Fruit fly (Drosophila melanogaster): ENCODE data around the gene Mical.

DNA sequence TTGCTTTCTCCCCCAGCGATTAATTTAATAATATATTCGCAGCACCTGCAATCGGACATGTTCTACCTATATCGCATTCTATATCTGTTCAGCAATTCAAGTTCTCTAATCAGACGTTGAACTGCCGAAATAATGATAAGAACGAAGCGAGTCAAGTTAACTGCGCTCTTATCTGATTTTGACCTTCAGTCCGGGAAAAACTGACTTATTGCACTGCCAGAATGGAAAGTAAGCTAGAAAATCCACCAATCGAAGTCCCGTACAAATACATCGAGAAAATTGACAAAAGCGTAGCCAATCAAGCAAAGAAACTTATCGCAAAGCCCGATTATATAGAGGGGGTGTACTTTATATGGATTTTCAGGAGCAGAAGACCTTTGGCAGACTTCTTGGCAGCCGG, 74.5 kb downstream of the Mical start:
- no peak for TF ChIP-seq CG9948 (tag; optimal IDR thresholded peaks at IDR 0.05)
- TF ChIP-seq D1 (tag; optimal IDR thresholded peaks at IDR 0.05), result no peak
- no peak for TF ChIP-seq CG8159 (tag; optimal IDR thresholded peaks at IDR 0.05)
- TF ChIP-seq CG34367 (tag; optimal IDR thresholded peaks at IDR 0.05), result no peak
- TF ChIP-seq CG15710 (tag; optimal IDR thresholded peaks at IDR 0.05), result no peak
- no peak for TF ChIP-seq Pif1A (GFP tag; optimal IDR thresholded peaks at IDR 0.05)
- no peak for TF ChIP-seq CG12605 (GFP tag; IDR thresholded peaks at IDR 0.05)
- TF ChIP-seq CG32121 (GFP tag; IDR thresholded peaks at IDR 0.05), result no peak
- TF ChIP-seq CG4496 (GFP tag; IDR thresholded peaks at IDR 0.05), result no peak
